Worm (Caenorhabditis elegans): Measurements from ENCODE around the gene rfc-4.

ce11 chrIII:6988060-6988459 lies 16.0 kb downstream of the rfc-4 start:
- TF ChIP-seq flt-1 (GFP tag; IDR thresholded peaks at IDR 0.05) (no peak), ama-1 (optimal IDR thresholded peaks at IDR 0.05) (no peak), ceh-36 (tag; optimal IDR thresholded peaks at IDR 0.05) (no peak), B0310.2 (tag; optimal IDR thresholded peaks at IDR 0.05) (no peak), ets-7 (tag; optimal IDR thresholded peaks at IDR 0.05) (no peak)

Measured in whole organism, early embryonic.